Fruit fly (Drosophila melanogaster) whole organism, wandering third instar larva: Measurements from ENCODE around the gene nmo.

Experiments used
- Hr78 ChIP-seq: fragments of >200 bp; optimal IDR thresholded peaks from 2 replicates; lab custom pipeline; 2017; ENCODE audit warnings: missing biosample characterization, missing genetic modification characterization
- psq ChIP-seq: fragments of 200-800 bp; sonication (Bioruptor generic); optimal IDR thresholded peaks from 3 replicates; lab custom pipeline; 2017; ENCODE audit warnings: missing biosample characterization, mild to moderate bottlenecking, missing genetic modification characterization, moderate library complexity
- rgr ChIP-seq: fragments of 200-800 bp; sonication (Bioruptor generic); optimal IDR thresholded peaks from 3 replicates; lab custom pipeline; 2016; ENCODE audit warnings: missing biosample characterization, mild to moderate bottlenecking, missing genetic modification characterization

- TF ChIP-seq Hr78 (no peak), rgr (GFP tag; lab: Kevin White, UChicago) (no peak), psq (GFP tag; lab: Kevin White, UChicago) (no peak)
Measured at dm6 chr3L:7947880-7948286, 31.0 kb upstream of the nmo start, which contains the start of gene exex.
